Worm (Caenorhabditis elegans) whole organism, late embryonic: ENCODE data around the gene mdl-1.

Experiments used
- K09A11.1 ChIP-seq: sonication (generic microtip); optimal IDR thresholded peaks from 2 replicates; lab custom pipeline; 2017; ENCODE audit warnings: antibody characterized with exemption, mild to moderate bottlenecking, missing genetic modification characterization, missing compliant biosample characterization; ENCODE audit not compliant: insufficient read depth
- T23F11.4 ChIP-seq: fragments of 200-800 bp; sonication (Bioruptor generic); optimal IDR thresholded peaks from 2 replicates; lab custom pipeline; 2018; ENCODE audit warnings: mild to moderate bottlenecking, missing genetic modification characterization, missing compliant biosample characterization
- Y22D7AL.16 ChIP-seq: sonication (generic microtip); optimal IDR thresholded peaks from 2 replicates; lab custom pipeline; 2016; ENCODE audit warnings: missing genetic modification characterization, missing compliant biosample characterization
- ahr-1 ChIP-seq: sonication (generic microtip); optimal IDR thresholded peaks from 2 replicates; lab custom pipeline; 2016; ENCODE audit warnings: missing genetic modification characterization, missing compliant biosample characterization
- ama-1 ChIP-seq: fragments of 150-350 bp; optimal IDR thresholded peaks from 2 replicates; lab custom pipeline; 2014
- ceh-31 ChIP-seq: sonication (generic microtip); optimal IDR thresholded peaks from 2 replicates; lab custom pipeline; 2016; ENCODE audit warnings: missing genetic modification characterization, missing compliant biosample characterization
- ceh-34 ChIP-seq: sonication (generic microtip); optimal IDR thresholded peaks from 2 replicates; lab custom pipeline; 2016; ENCODE audit warnings: mild to moderate bottlenecking, missing genetic modification characterization, missing compliant biosample characterization
- ceh-48 ChIP-seq: sonication (generic microtip); optimal IDR thresholded peaks from 2 replicates; lab custom pipeline; 2016; ENCODE audit warnings: missing genetic modification characterization, inconsistent platforms, missing compliant biosample characterization
- ceh-9 ChIP-seq: sonication (generic microtip); optimal IDR thresholded peaks from 2 replicates; lab custom pipeline; 2016; ENCODE audit warnings: mild to moderate bottlenecking, missing genetic modification characterization, inconsistent platforms, missing compliant biosample characterization
- dmd-4 ChIP-seq: sonication (generic microtip); optimal IDR thresholded peaks from 2 replicates; lab custom pipeline; 2016; ENCODE audit warnings: borderline replicate concordance, missing genetic modification characterization, missing compliant biosample characterization
- dve-1 ChIP-seq: sonication (generic microtip); optimal IDR thresholded peaks from 2 replicates; lab custom pipeline; 2017; ENCODE audit warnings: antibody characterized with exemption, mild to moderate bottlenecking, missing genetic modification characterization, missing compliant biosample characterization
- elt-2 ChIP-seq: sonication (generic microtip); optimal IDR thresholded peaks from 2 replicates; lab custom pipeline; 2016; ENCODE audit warnings: missing genetic modification reagents, missing genetic modification characterization, missing compliant biosample characterization
- eyg-1 ChIP-seq: sonication (generic microtip); optimal IDR thresholded peaks from 2 replicates; lab custom pipeline; 2016; ENCODE audit warnings: missing genotype, missing genetic modification characterization, missing compliant biosample characterization
- fkh-6 ChIP-seq: sonication (generic microtip); optimal IDR thresholded peaks from 2 replicates; lab custom pipeline; 2016; ENCODE audit warnings: missing genetic modification characterization, missing compliant biosample characterization
- gmeb-2 ChIP-seq: sonication (generic microtip); optimal IDR thresholded peaks from 2 replicates; lab custom pipeline; 2016; ENCODE audit warnings: missing genetic modification characterization, inconsistent platforms, missing compliant biosample characterization
- hlh-15 ChIP-seq: sonication (generic microtip); optimal IDR thresholded peaks from 2 replicates; lab custom pipeline; 2016; ENCODE audit warnings: missing genetic modification characterization, missing compliant biosample characterization
- hlh-30 ChIP-seq: sonication (generic microtip); optimal IDR thresholded peaks from 2 replicates; lab custom pipeline; 2017; ENCODE audit warnings: antibody characterized with exemption, missing genetic modification characterization, missing compliant biosample characterization; ENCODE audit not compliant: insufficient read depth
- hlh-6 ChIP-seq: sonication (generic microtip); optimal IDR thresholded peaks from 2 replicates; lab custom pipeline; 2016; ENCODE audit warnings: missing genotype, missing genetic modification characterization, missing compliant biosample characterization
- hlh-8 ChIP-seq: sonication (generic microtip); optimal IDR thresholded peaks from 2 replicates; lab custom pipeline; 2016; ENCODE audit warnings: missing genotype, missing genetic modification characterization, missing compliant biosample characterization
- lim-6 ChIP-seq: sonication (generic microtip); optimal IDR thresholded peaks from 2 replicates; lab custom pipeline; 2016; ENCODE audit warnings: missing genetic modification characterization, missing compliant biosample characterization
- nfya-1 ChIP-seq: sonication (generic microtip); optimal IDR thresholded peaks from 2 replicates; lab custom pipeline; 2017; ENCODE audit warnings: missing genetic modification characterization, mild to moderate bottlenecking, missing compliant biosample characterization, antibody characterized with exemption, moderate library complexity
- nhr-11 ChIP-seq: fragments of 150-350 bp; optimal IDR thresholded peaks from 2 replicates; lab custom pipeline; 2014; ENCODE audit warnings: missing biosample characterization, missing genetic modification characterization
- nhr-232 ChIP-seq: sonication (generic microtip); optimal IDR thresholded peaks from 2 replicates; lab custom pipeline; 2016; ENCODE audit warnings: missing genetic modification characterization, missing compliant biosample characterization
- pag-3 ChIP-seq: sonication (generic microtip); optimal IDR thresholded peaks from 2 replicates; lab custom pipeline; 2016; ENCODE audit warnings: missing compliant biosample characterization, missing genetic modification characterization, borderline replicate concordance
- pha-4 ChIP-seq: fragments of 150-350 bp; optimal IDR thresholded peaks from 2 replicates; lab custom pipeline; 2018; ENCODE audit warnings: missing biosample characterization, missing genetic modification reagents, missing genetic modification characterization
- pqm-1 ChIP-seq: sonication (generic microtip); optimal IDR thresholded peaks from 2 replicates; lab custom pipeline; 2016; ENCODE audit warnings: missing genetic modification characterization, missing compliant biosample characterization
- pros-1 ChIP-seq: fragments of 150-350 bp; optimal IDR thresholded peaks from 2 replicates; lab custom pipeline; 2014; ENCODE audit warnings: missing biosample characterization, missing genetic modification reagents, missing genetic modification characterization
- rnt-1 ChIP-seq: sonication (generic microtip); optimal IDR thresholded peaks from 2 replicates; lab custom pipeline; 2016; ENCODE audit warnings: missing genetic modification characterization, missing compliant biosample characterization
- sox-4 ChIP-seq: sonication (generic microtip); optimal IDR thresholded peaks from 2 replicates; lab custom pipeline; 2017; ENCODE audit warnings: mild to moderate bottlenecking, missing genetic modification characterization, inconsistent platforms, missing compliant biosample characterization
- tbx-2 ChIP-seq: sonication (generic microtip); optimal IDR thresholded peaks from 2 replicates; lab custom pipeline; 2016; ENCODE audit warnings: missing genetic modification characterization, missing compliant biosample characterization
- ttx-3 ChIP-seq: sonication (generic microtip); optimal IDR thresholded peaks from 2 replicates; lab custom pipeline; 2016; ENCODE audit warnings: missing genetic modification reagents, missing genetic modification characterization, missing compliant biosample characterization
- unc-3 ChIP-seq, 2 experiments: fragments of 200-800 bp in 1 of 2; sonication (Bioruptor generic) in 1 of 2; sonication (generic microtip) in 1 of 2; conservative IDR thresholded peaks in 1 of 2; optimal IDR thresholded peaks in 1 of 2; 2 replicates each; pipeline versions ENCODE4 v1.3.6 to Lab custom; 2016 to 2022; ENCODE audit warnings: missing compliant biosample characterization in 2 of 2, missing genetic modification characterization in 2 of 2, missing genetic modification reagents in 1 of 2
- unc-42 ChIP-seq: sonication (generic microtip); optimal IDR thresholded peaks from 2 replicates; lab custom pipeline; 2016; ENCODE audit warnings: missing genotype, missing genetic modification characterization, missing compliant biosample characterization
- unc-55 ChIP-seq: sonication (generic microtip); optimal IDR thresholded peaks from 2 replicates; lab custom pipeline; 2017; ENCODE audit warnings: missing biosample characterization, missing genetic modification reagents, missing genetic modification characterization
- unc-86 ChIP-seq: sonication (generic microtip); optimal IDR thresholded peaks from 2 replicates; lab custom pipeline; 2016; ENCODE audit warnings: missing genetic modification characterization, missing compliant biosample characterization
- ztf-16 ChIP-seq: sonication (generic microtip); optimal IDR thresholded peaks from 2 replicates; lab custom pipeline; 2017; ENCODE audit warnings: missing genetic modification characterization, missing compliant biosample characterization

Gene mdl-1

ce11 chrX:6722966-6723365 is 19.2 kb upstream of the mdl-1 start, which contains the start of gene smf-1:
Gene smf-1, minus strand, starts transcription at chrX:6723066.
- no peak for TF ChIP-seq ztf-16
- no peak for TF ChIP-seq ahr-1 (tag; lab: Kevin White, UChicago)
- no peak for TF ChIP-seq hlh-30
- TF ChIP-seq K09A11.1 (tag; lab: Kevin White, UChicago): no peak
- no peak for TF ChIP-seq pros-1
- TF ChIP-seq unc-3 (GFP tag; conservative IDR thresholded peaks at IDR 0.05; lab: Robert Waterston, UW): no peak
- no peak for TF ChIP-seq unc-3 (tag; optimal IDR thresholded peaks at IDR 0.05; lab: Kevin White, UChicago)
- TF ChIP-seq ceh-9 (tag; lab: Kevin White, UChicago): no peak
- TF ChIP-seq ceh-48 (tag; lab: Kevin White, UChicago): no peak

ce11 chrX:6725260-6725718 is 16.9 kb upstream of the mdl-1 start, which contains the start of gene slc-25A10:
Gene slc-25A10, minus strand, starts transcription at chrX:6725668.
- no peak for TF ChIP-seq ceh-34 (tag; lab: Kevin White, UChicago)
- TF ChIP-seq Y22D7AL.16: no peak
- no peak for TF ChIP-seq ceh-9 (tag; lab: Kevin White, UChicago)
- no peak for TF ChIP-seq elt-2 (tag; lab: Kevin White, UChicago)
- TF ChIP-seq tbx-2 (tag; lab: Kevin White, UChicago): no peak
- TF ChIP-seq dve-1: no peak
- no peak for TF ChIP-seq T23F11.4 (GFP tag; lab: Kevin White, UChicago)
- TF ChIP-seq ttx-3: no peak
- no peak for TF ChIP-seq nhr-11
- no peak for TF ChIP-seq pag-3
- TF ChIP-seq ama-1 (lab: Kevin White, UChicago): no peak
- no peak for TF ChIP-seq hlh-8 (tag; lab: Kevin White, UChicago)
- no peak for TF ChIP-seq pqm-1
- TF ChIP-seq sox-4 (tag; lab: Kevin White, UChicago): no peak
- no peak for TF ChIP-seq lim-6
- TF ChIP-seq nhr-232 (tag; lab: Kevin White, UChicago): no peak
- TF ChIP-seq nfya-1 (tag; lab: Kevin White, UChicago): no peak
- no peak for TF ChIP-seq unc-55 (GFP tag; lab: Kevin White, UChicago)
- no peak for TF ChIP-seq pha-4 (tag; lab: Kevin White, UChicago)
- TF ChIP-seq unc-3 (GFP tag; conservative IDR thresholded peaks at IDR 0.05; lab: Robert Waterston, UW): no peak
- TF ChIP-seq unc-3 (tag; optimal IDR thresholded peaks at IDR 0.05; lab: Kevin White, UChicago): no peak

- no peak for TF ChIP-seq ttx-3
- peak; percentile 24 for TF ChIP-seq unc-42 (tag; lab: Kevin White, UChicago)
Observed at ce11 chrX:6728820-6729396, 13.2 kb upstream of the mdl-1 start.

ce11 chrX:6729593-6729992 is 12.6 kb upstream of the mdl-1 start, which contains the start of gene K11G12.6:
Gene K11G12.6, minus strand, starts transcription at chrX:6729657.
- TF ChIP-seq eyg-1 (tag; lab: Kevin White, UChicago) (no peak), ceh-31 (tag; lab: Kevin White, UChicago) (no peak), gmeb-2 (tag; lab: Kevin White, UChicago) (no peak), pag-3 (no peak), fkh-6 (no peak), ztf-16 (no peak), ttx-3 (no peak), hlh-15 (no peak), unc-86 (tag; lab: Kevin White, UChicago) (no peak), pros-1 (no peak), ceh-9 (tag; lab: Kevin White, UChicago) (no peak), hlh-6 (no peak), dmd-4 (no peak), tbx-2 (tag; lab: Kevin White, UChicago) (no peak), nhr-232 (tag; lab: Kevin White, UChicago) (no peak), rnt-1 (tag; lab: Kevin White, UChicago) (no peak)
- TF ChIP-seq, all 69 proteins: peak for 0
